Worm (Caenorhabditis elegans): ENCODE data around the gene gtr-1.

gtr-1 gene

DNA sequence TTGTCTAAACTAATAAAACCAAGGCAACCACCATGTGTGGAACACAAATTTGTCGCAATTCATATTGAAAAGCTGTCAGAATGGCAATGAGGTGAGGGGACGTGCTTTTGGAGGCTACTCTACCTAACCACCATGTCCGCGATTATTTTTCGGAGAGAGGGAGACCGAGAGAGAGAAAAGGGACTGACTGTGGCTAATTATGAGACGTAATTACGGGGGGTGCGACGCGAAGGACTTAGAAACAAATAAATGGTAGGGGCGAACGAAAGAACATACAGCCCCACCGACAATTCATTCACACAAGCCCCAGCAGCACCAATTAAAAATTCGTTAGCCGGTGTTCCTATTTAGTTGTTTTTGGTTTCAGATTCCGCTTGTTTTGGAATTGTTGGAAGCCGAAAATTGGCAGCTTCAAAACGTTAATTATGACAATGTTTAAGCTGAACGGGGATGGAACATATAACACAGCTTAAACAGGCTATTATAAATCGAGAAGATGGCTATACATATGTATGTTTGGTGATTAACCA is 50.2 kb downstream of the gtr-1 start (continued):
- TF ChIP-seq sox-4 (tag; optimal IDR thresholded peaks at IDR 0.05) (no peak), nhr-77 (tag; optimal IDR thresholded peaks at IDR 0.05) (no peak), pax-3 (tag; optimal IDR thresholded peaks at IDR 0.05) (no peak)

- TF ChIP-seq snpc-4 (tag; optimal IDR thresholded peaks at IDR 0.05), result no peak
- TF ChIP-seq hlh-4 (tag; optimal IDR thresholded peaks at IDR 0.05), result no peak
- TF ChIP-seq C16A3.4 (tag; optimal IDR thresholded peaks at IDR 0.05), result no peak
- no peak for TF ChIP-seq ceh-63 (GFP tag; optimal IDR thresholded peaks at IDR 0.05)
- TF ChIP-seq C04F5.9 (tag; optimal IDR thresholded peaks at IDR 0.05), result no peak
- no peak for TF ChIP-seq ceh-82 (tag; optimal IDR thresholded peaks at IDR 0.05)
- TF ChIP-seq sptf-1 (tag; optimal IDR thresholded peaks at IDR 0.05), result no peak
- no peak for TF ChIP-seq jun-1 (tag; optimal IDR thresholded peaks at IDR 0.05)
- no peak for TF ChIP-seq zag-1 (tag; optimal IDR thresholded peaks at IDR 0.05)
These were observed 51.0 kb downstream of the gtr-1 start for ce11 chrX:853604-854003.
